Worm (Caenorhabditis elegans) whole organism, L4 larva: ENCODE results near the gene lec-1.

Source experiments
- ZK337.2 ChIP-seq: fragments of 200-800 bp; sonication (Bioruptor generic); IDR thresholded peaks from 2 replicates; pipeline ENCODE4 v1.3.6; 2022; ENCODE audit warnings: missing genetic modification reagents, missing genetic modification characterization, missing compliant biosample characterization
- lir-3 ChIP-seq: sonication (generic microtip); optimal IDR thresholded peaks from 2 replicates; lab custom pipeline; 2016; ENCODE audit warnings: mild to moderate bottlenecking, missing genetic modification characterization, missing compliant biosample characterization
- pqm-1 ChIP-seq: sonication (generic microtip); optimal IDR thresholded peaks from 2 replicates; lab custom pipeline; 2017; ENCODE audit warnings: missing biosample characterization, missing genetic modification characterization
- snpc-4 ChIP-seq: fragments of 150-350 bp; optimal IDR thresholded peaks from 2 replicates; lab custom pipeline; 2014; ENCODE audit warnings: missing biosample characterization, missing genetic modification characterization
- tag-97 ChIP-seq: fragments of 200-800 bp; sonication (Bioruptor generic); IDR thresholded peaks from 2 replicates; pipeline ENCODE4 v1.3.6; 2022; ENCODE audit warnings: missing genetic modification characterization, missing compliant biosample characterization
- unc-39 ChIP-seq: sonication (generic microtip); optimal IDR thresholded peaks from 2 replicates; lab custom pipeline; 2017; ENCODE audit warnings: missing biosample characterization, missing genetic modification characterization
- zfp-3 ChIP-seq: fragments of 200-800 bp; sonication (Bioruptor generic); conservative IDR thresholded peaks from 2 replicates; pipeline ENCODE4 v1.3.6; 2022; ENCODE audit warnings: missing genetic modification reagents, missing genetic modification characterization, missing compliant biosample characterization

- TF ChIP-seq tag-97 (GFP tag; lab: Robert Waterston, UW) (no peak), lir-3 (tag; lab: Kevin White, UChicago) (no peak), unc-39 (tag; lab: Kevin White, UChicago) (no peak), snpc-4 (tag; lab: Kevin White, UChicago) (no peak), zfp-3 (no peak), pqm-1 (no peak), ZK337.2 (no peak)
Observed at ce11 chrII:13167493-13167892, 27.9 kb upstream of the lec-1 start.
